Fruit fly (Drosophila melanogaster) whole organism, wandering third instar larva: ENCODE data around the gene mkg-p.
A peak's percentile ranks its signal among the peaks of the same experiment; 100 is the strongest.

Source experiments
- CG32264 ChIP-seq: fragments of 200-800 bp; sonication (Bioruptor generic); optimal IDR thresholded peaks from 2 replicates; lab custom pipeline; 2016; ENCODE audit warnings: missing biosample characterization, missing genetic modification characterization
- CG9705 ChIP-seq: fragments of 200-800 bp; sonication (Bioruptor generic); optimal IDR thresholded peaks from 2 replicates; lab custom pipeline; 2018; ENCODE audit warnings: missing biosample characterization, mild to moderate bottlenecking, missing genetic modification characterization
- CrebA ChIP-seq: fragments of 200-800 bp; sonication (Bioruptor generic); optimal IDR thresholded peaks from 2 replicates; lab custom pipeline; 2016; ENCODE audit warnings: missing biosample characterization, mild to moderate bottlenecking, missing genetic modification characterization, borderline replicate concordance
- Dfd ChIP-seq: fragments of >200 bp; optimal IDR thresholded peaks from 2 replicates; lab custom pipeline; 2017; ENCODE audit warnings: missing biosample characterization, missing genetic modification characterization
- GATAd ChIP-seq: sonication (Bioruptor generic); optimal IDR thresholded peaks from 2 replicates; lab custom pipeline; 2016; ENCODE audit warnings: missing biosample characterization, missing genetic modification characterization
- HLH106 ChIP-seq: fragments of 200-800 bp; optimal IDR thresholded peaks from 3 replicates; lab custom pipeline; 2019; ENCODE audit warnings: missing biosample characterization, mild to moderate bottlenecking, missing genetic modification characterization, moderate library complexity
- Hnf4 ChIP-seq: fragments of 200-800 bp; sonication (Bioruptor generic); optimal IDR thresholded peaks from 2 replicates; lab custom pipeline; 2016; ENCODE audit warnings: missing biosample characterization, mild to moderate bottlenecking, missing genetic modification characterization
- Hr78 ChIP-seq: fragments of >200 bp; optimal IDR thresholded peaks from 2 replicates; lab custom pipeline; 2017; ENCODE audit warnings: missing biosample characterization, missing genetic modification characterization
- Hr83 ChIP-seq: fragments of 200-300 bp; sonication (Bioruptor generic); optimal IDR thresholded peaks from 2 replicates; lab custom pipeline; 2016; ENCODE audit warnings: missing biosample characterization, mild to moderate bottlenecking, missing genetic modification characterization, moderate library complexity; ENCODE audit not compliant: poor library complexity, severe bottlenecking
- Jra ChIP-seq: sonication (Bioruptor generic); optimal IDR thresholded peaks from 2 replicates; lab custom pipeline; 2016; ENCODE audit warnings: missing biosample characterization, missing genetic modification characterization
- Mio ChIP-seq: sonication (Bioruptor generic); optimal IDR thresholded peaks from 2 replicates; lab custom pipeline; 2016; ENCODE audit warnings: missing biosample characterization, missing genetic modification characterization
- Myc ChIP-seq: fragments of >200 bp; optimal IDR thresholded peaks from 2 replicates; lab custom pipeline; 2017
- N ChIP-seq: fragments of >200 bp; optimal IDR thresholded peaks from 2 replicates; lab custom pipeline; 2018; ENCODE audit warnings: missing biosample characterization, missing external identifiers, missing genetic modification characterization
- OdsH ChIP-seq: fragments of 200-800 bp; sonication (Bioruptor generic); optimal IDR thresholded peaks from 2 replicates; lab custom pipeline; 2016; ENCODE audit warnings: missing biosample characterization, mild to moderate bottlenecking, missing genetic modification characterization
- Rel ChIP-seq, 2 experiments: fragments of 200-800 bp; sonication (Bioruptor generic) in 1 of 2; optimal IDR thresholded peaks; 2 replicates in 1 of 2; 3 replicates in 1 of 2; lab custom pipeline; 2016 to 2019; ENCODE audit warnings: mild to moderate bottlenecking in 2 of 2, missing biosample characterization in 2 of 2, missing genetic modification characterization in 2 of 2, moderate library complexity in 1 of 2
- Sp1 ChIP-seq: fragments of 200-800 bp; sonication (Bioruptor generic); optimal IDR thresholded peaks from 3 replicates; lab custom pipeline; 2019; ENCODE audit warnings: missing biosample characterization, mild to moderate bottlenecking, missing genetic modification characterization, moderate library complexity
- Vsx2 ChIP-seq: fragments of 200-300, 225-300 bp; sonication (Bioruptor generic); optimal IDR thresholded peaks from 2 replicates; lab custom pipeline; 2018; ENCODE audit warnings: missing biosample characterization, missing genetic modification characterization; ENCODE audit not compliant: partially characterized antibody
- br ChIP-seq: fragments of 200-800 bp; sonication (Bioruptor generic); optimal IDR thresholded peaks from 2 replicates; lab custom pipeline; 2016; ENCODE audit warnings: missing biosample characterization, missing genetic modification characterization
- brk ChIP-seq: fragments of 200-800 bp; sonication (Bioruptor generic); optimal IDR thresholded peaks from 2 replicates; lab custom pipeline; 2016; ENCODE audit warnings: missing biosample characterization, mild to moderate bottlenecking, missing genetic modification characterization
- dl ChIP-seq, 2 experiments: fragments of 175-275, 200-275 bp in 1 of 2; fragments of 200-275 bp in 1 of 2; sonication (Bioruptor generic); optimal IDR thresholded peaks; lab custom pipeline; 2018; ENCODE audit warnings: mild to moderate bottlenecking in 2 of 2, missing biosample characterization in 2 of 2, missing genetic modification characterization in 2 of 2, moderate library complexity in 2 of 2; ENCODE audit not compliant: partially characterized antibody in 2 of 2, insufficient read depth in 1 of 2
- dmrt93B ChIP-seq: fragments of 200-800 bp; sonication (Bioruptor generic); optimal IDR thresholded peaks from 2 replicates; lab custom pipeline; 2018; ENCODE audit warnings: missing biosample characterization, mild to moderate bottlenecking, missing genetic modification characterization
- dsf ChIP-seq: sonication (Bioruptor generic); optimal IDR thresholded peaks from 2 replicates; lab custom pipeline; 2016; ENCODE audit warnings: missing biosample characterization, missing genetic modification characterization, borderline replicate concordance
- foxo ChIP-seq, 2 experiments: fragments of 200-800 bp; sonication (Bioruptor generic); optimal IDR thresholded peaks; 2 replicates in 1 of 2; 3 replicates in 1 of 2; lab custom pipeline; 2016 to 2017; ENCODE audit warnings: missing biosample characterization in 2 of 2, missing genetic modification characterization in 2 of 2
- fru ChIP-seq: fragments of 200-800 bp; sonication (Bioruptor generic); optimal IDR thresholded peaks from 3 replicates; lab custom pipeline; 2016; ENCODE audit warnings: missing biosample characterization, mild to moderate bottlenecking, missing genetic modification characterization
- h ChIP-seq: fragments of 200-800 bp; sonication (Bioruptor generic); optimal IDR thresholded peaks from 3 replicates; lab custom pipeline; 2016; ENCODE audit warnings: missing biosample characterization, mild to moderate bottlenecking, missing genetic modification characterization
- jim ChIP-seq: fragments of 175-275, 200-325 bp; sonication (Bioruptor generic); optimal IDR thresholded peaks from 2 replicates; lab custom pipeline; 2016; ENCODE audit warnings: missing biosample characterization, mild to moderate bottlenecking, missing genetic modification characterization
- pan ChIP-seq: fragments of >200 bp; optimal IDR thresholded peaks from 2 replicates; lab custom pipeline; 2017
- rgr ChIP-seq: fragments of 200-800 bp; sonication (Bioruptor generic); optimal IDR thresholded peaks from 3 replicates; lab custom pipeline; 2016; ENCODE audit warnings: missing biosample characterization, mild to moderate bottlenecking, missing genetic modification characterization
- sage ChIP-seq: fragments of 200-800 bp; sonication (Bioruptor generic); optimal IDR thresholded peaks from 2 replicates; lab custom pipeline; 2016; ENCODE audit warnings: missing biosample characterization, mild to moderate bottlenecking, missing genetic modification characterization
- sv ChIP-seq: fragments of 200-800 bp; sonication (Bioruptor generic); optimal IDR thresholded peaks from 3 replicates; lab custom pipeline; 2016; ENCODE audit warnings: missing biosample characterization, missing genetic modification characterization
- tai ChIP-seq: sonication (Bioruptor generic); optimal IDR thresholded peaks from 2 replicates; lab custom pipeline; 2016; ENCODE audit warnings: missing biosample characterization, missing genetic modification characterization
- usp ChIP-seq: fragments of >200 bp; optimal IDR thresholded peaks from 2 replicates; lab custom pipeline; 2017; ENCODE audit warnings: missing biosample characterization, missing genetic modification characterization

mkg-p gene

dm6 chr3L:8405123-8405522 is at the start of gene mkg-p, which contains the start of the genes Tpt and CG13667:
Gene mkg-p, minus strand, starts transcription at chr3L:8405277.
Gene Tpt, minus strand, starts transcription at chr3L:8405277.
Gene CG13667, plus strand, starts transcription at chr3L:8405454.
- TF ChIP-seq rgr (GFP tag; lab: Kevin White, UChicago): no peak
- TF ChIP-seq pan (lab: Kevin White, UChicago): no peak
- TF ChIP-seq Jra: no peak
- TF ChIP-seq Myc (lab: Kevin White, UChicago): peak; percentile 10
- TF ChIP-seq, all 38 proteins: peak for 1

- TF ChIP-seq Rel (GFP tag; optimal IDR thresholded peaks at IDR 0.05; lab: Kevin White, UChicago) (no peak), Rel (tag; optimal IDR thresholded peaks at IDR 0.05; lab: Kevin White, UChicago) (no peak), Hr78 (GFP tag; lab: Kevin White, UChicago) (no peak), CrebA (GFP tag; lab: Kevin White, UChicago) (no peak), N (GFP tag; lab: Kevin White, UChicago) (no peak), rgr (GFP tag; lab: Kevin White, UChicago) (no peak), brk (peak; percentile 15), dmrt93B (GFP tag; lab: Kevin White, UChicago) (no peak), Hr83 (GFP tag; lab: Kevin White, UChicago) (no peak), br (GFP tag; lab: Kevin White, UChicago) (peak; percentile 16), jim (GFP tag; lab: Kevin White, UChicago) (no peak), foxo (GFP tag; optimal IDR thresholded peaks at IDR 0.05; lab: Kevin White, UChicago) (peak in 1 of 2 experiments; percentile 36), tai (GFP tag; lab: Kevin White, UChicago) (no peak), CG9705 (no peak), Vsx2 (GFP tag; lab: Kevin White, UChicago) (no peak), sage (GFP tag; lab: Kevin White, UChicago) (peak; percentile 56), Myc (lab: Kevin White, UChicago) (no peak), HLH106 (no peak), CG32264 (GFP tag; lab: Kevin White, UChicago) (no peak), fru (GFP tag; lab: Kevin White, UChicago) (no peak), sv (GFP tag; lab: Kevin White, UChicago) (no peak), GATAd (GFP tag; lab: Kevin White, UChicago) (no peak), Dfd (no peak), pan (lab: Kevin White, UChicago) (no peak), OdsH (no peak), h (peak; percentile 47), Jra (no peak), Mio (GFP tag; lab: Kevin White, UChicago) (no peak), Hnf4 (GFP tag; lab: Kevin White, UChicago) (peak; percentile 6), usp (no peak), Sp1 (GFP tag; lab: Kevin White, UChicago) (no peak), dl (GFP tag; optimal IDR thresholded peaks at IDR 0.05; lab: Kevin White, UChicago; ENCODE audit: insufficient read depth in 1 of 2, partially characterized antibody in 2 of 2) (no peak), dsf (GFP tag; lab: Kevin White, UChicago) (no peak)
These were observed 48.6 kb upstream of the mkg-p start for dm6 chr3L:8453443-8454360.

DNA sequence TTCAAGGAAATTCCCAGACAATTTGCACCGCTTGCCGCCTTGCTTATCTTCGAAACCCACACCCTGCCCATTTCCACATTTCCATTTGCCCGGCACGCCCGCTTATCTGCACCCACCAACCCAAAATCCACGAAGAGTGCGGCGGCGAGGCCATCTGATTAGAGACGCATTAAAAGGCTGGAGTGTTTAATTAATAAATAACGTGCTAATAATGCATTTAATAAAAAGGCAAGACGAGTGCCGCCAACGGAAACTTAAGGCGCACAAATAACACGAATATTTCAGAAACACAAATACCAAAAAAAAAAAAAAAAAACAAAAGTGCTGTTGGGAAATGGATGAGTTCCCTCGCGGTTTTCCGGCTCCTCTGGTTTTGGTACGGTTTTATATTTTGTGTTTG is 47.9 kb upstream of the mkg-p start:
- peak; percentile 41 for TF ChIP-seq h
- no peak for TF ChIP-seq pan (lab: Kevin White, UChicago)

DNA sequence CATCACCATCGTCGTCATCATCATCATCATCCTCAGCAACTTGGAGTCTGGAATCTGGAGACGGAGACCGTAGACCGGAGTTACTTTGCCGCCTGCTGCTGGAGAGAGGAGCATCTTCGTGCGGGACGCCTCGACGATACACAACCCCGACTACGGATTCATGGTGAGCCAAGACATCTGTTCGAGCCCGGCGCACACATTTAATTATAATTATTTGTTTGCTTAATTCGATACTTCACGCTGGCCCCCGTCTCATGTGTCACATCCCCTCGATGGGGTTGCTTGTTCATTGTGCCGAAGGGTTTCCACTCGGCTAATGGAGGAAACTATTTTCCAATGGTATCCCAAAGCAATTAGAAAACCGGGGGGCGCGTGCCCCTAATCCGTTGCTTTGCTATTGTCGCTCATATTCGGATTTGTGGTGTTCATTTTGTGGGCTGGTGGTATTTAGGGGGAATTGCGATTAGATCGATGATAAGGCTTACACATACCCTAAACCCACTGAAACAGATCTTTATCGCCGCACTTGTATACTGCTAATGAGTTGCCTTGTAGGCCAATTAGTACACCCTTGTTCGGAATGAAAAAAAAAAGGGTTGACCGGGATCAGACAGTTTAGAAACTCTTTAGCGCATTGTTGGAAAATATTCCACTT is 47.0 kb upstream of the mkg-p start:
- TF ChIP-seq foxo (GFP tag; optimal IDR thresholded peaks at IDR 0.05; lab: Kevin White, UChicago): no peak
